Worm (Caenorhabditis elegans): ENCODE data around the gene F59B2.12.

ce11 chrIII:9043200-9043599 is 25.8 kb downstream of the F59B2.12 start, which contains the start of gene nac-2:
- TF ChIP-seq him-1 (tag; optimal IDR thresholded peaks at IDR 0.05), result no peak
- TF ChIP-seq W03F9.2 (tag; optimal IDR thresholded peaks at IDR 0.05), result no peak

All from whole organism, L4/young adult.